Fruit fly (Drosophila melanogaster) whole organism: ENCODE results near the gene CG15249.

Experiments used
- CG8478 ChIP-seq: fragments of >200 bp; optimal IDR thresholded peaks from 2 replicates; lab custom pipeline; 2018; ENCODE audit warnings: inconsistent platforms
- Dll ChIP-seq: fragments of >200 bp; optimal IDR thresholded peaks from 2 replicates; lab custom pipeline; 2017
- EcR ChIP-seq, 2 experiments: fragments of >200 bp; optimal IDR thresholded peaks; 2 replicates each; lab custom pipeline; 2017; ENCODE audit warnings: missing biosample characterization in 2 of 2, missing genetic modification characterization in 2 of 2, missing genetic modification reagents in 2 of 2
- pan ChIP-seq: fragments of >200 bp; optimal IDR thresholded peaks from 2 replicates; lab custom pipeline; 2017
- psq ChIP-seq: fragments of >200 bp; optimal IDR thresholded peaks from 2 replicates; lab custom pipeline; 2017
- usp ChIP-seq: fragments of >200 bp; optimal IDR thresholded peaks from 2 replicates; lab custom pipeline; 2017; ENCODE audit warnings: missing biosample characterization, missing genetic modification characterization, mixed read lengths

CG15249 gene

dm6 chrX:9881746-9882145, 17.6 kb downstream of the CG15249 start, which contains the start of gene CG9689:
Gene CG9689 (plus strand): TSS chrX:9881953.
- TF ChIP-seq Dll (lab: Kevin White, UChicago) (no peak), psq (lab: Kevin White, UChicago) (no peak), usp (GFP tag; lab: Kevin White, UChicago) (no peak), EcR (GFP tag; optimal IDR thresholded peaks at IDR 0.05; lab: Kevin White, UChicago) (no peak), pan (no peak), CG8478 (lab: Kevin White, UChicago) (no peak)

dm6 chrX:9879570-9879969, 19.8 kb downstream of the CG15249 start, which contains the start of gene CG9686:
Gene CG9686 (plus strand): TSS chrX:9879870.
- TF ChIP-seq CG8478 (lab: Kevin White, UChicago), result no peak
- TF ChIP-seq usp (GFP tag; lab: Kevin White, UChicago), result no peak
- no peak for TF ChIP-seq EcR (GFP tag; optimal IDR thresholded peaks at IDR 0.05; lab: Kevin White, UChicago)
- TF ChIP-seq pan, result no peak
- TF ChIP-seq psq (lab: Kevin White, UChicago), result no peak

- no peak for TF ChIP-seq psq (lab: Kevin White, UChicago)
- TF ChIP-seq usp (GFP tag; lab: Kevin White, UChicago), result no peak
- TF ChIP-seq EcR (GFP tag; optimal IDR thresholded peaks at IDR 0.05; lab: Kevin White, UChicago), result no peak
- no peak for TF ChIP-seq pan
- no peak for TF ChIP-seq Dll (lab: Kevin White, UChicago)
- no peak for TF ChIP-seq CG8478 (lab: Kevin White, UChicago)
These were observed 21.3 kb downstream of the CG15249 start, which contains the start of gene CG1468 for dm6 chrX:9878125-9878524. Gene CG1468 (plus strand): TSS chrX:9878422.

dm6 chrX:9877240-9877639, 22.1 kb downstream of the CG15249 start:
- TF ChIP-seq Dll (lab: Kevin White, UChicago) (no peak), CG8478 (lab: Kevin White, UChicago) (no peak), pan (no peak)

- TF ChIP-seq usp (GFP tag; lab: Kevin White, UChicago), result no peak
- no peak for TF ChIP-seq Dll (lab: Kevin White, UChicago)
- TF ChIP-seq psq (lab: Kevin White, UChicago), result no peak
- no peak for TF ChIP-seq EcR (GFP tag; optimal IDR thresholded peaks at IDR 0.05; lab: Kevin White, UChicago)
- no peak for TF ChIP-seq CG8478 (lab: Kevin White, UChicago)
- no peak for TF ChIP-seq pan
These were observed 23.2 kb downstream of the CG15249 start, which contains the start of gene CG15247 for dm6 chrX:9875948-9876853. Gene CG15247 (minus strand): TSS chrX:9876672.

dm6 chrX:9873917-9874316, 25.5 kb downstream of the CG15249 start, which contains the start of gene CG32695:
Gene CG32695 (minus strand): TSS chrX:9874057.
- no peak for TF ChIP-seq psq (lab: Kevin White, UChicago)
- no peak for TF ChIP-seq EcR (GFP tag; optimal IDR thresholded peaks at IDR 0.05; lab: Kevin White, UChicago)
- TF ChIP-seq pan, result no peak
- TF ChIP-seq Dll (lab: Kevin White, UChicago), result no peak
- TF ChIP-seq usp (GFP tag; lab: Kevin White, UChicago), result no peak
- no peak for TF ChIP-seq CG8478 (lab: Kevin White, UChicago)

- TF ChIP-seq usp (GFP tag; lab: Kevin White, UChicago) (no peak), Dll (lab: Kevin White, UChicago) (no peak), EcR (GFP tag; optimal IDR thresholded peaks at IDR 0.05; lab: Kevin White, UChicago) (no peak), pan (no peak)
These were observed 27.8 kb downstream of the CG15249 start, which contains the start of gene CG45061 for dm6 chrX:9871632-9872031. Gene CG45061 (minus strand): TSS chrX:9871702.

dm6 chrX:9868510-9869248, 30.7 kb downstream of the CG15249 start, which contains the start of gene CG45060:
Gene CG45060 (minus strand): TSS chrX:9868568.
- no peak for TF ChIP-seq pan
- TF ChIP-seq usp (GFP tag; lab: Kevin White, UChicago), result no peak

dm6 chrX:9864882-9865281, 34.5 kb downstream of the CG15249 start, which contains the start of gene Ser7:
Gene Ser7 (plus strand): TSS chrX:9865233.
- TF ChIP-seq Dll (lab: Kevin White, UChicago), result no peak
- no peak for TF ChIP-seq pan
- no peak for TF ChIP-seq EcR (GFP tag; optimal IDR thresholded peaks at IDR 0.05; lab: Kevin White, UChicago)
- no peak for TF ChIP-seq usp (GFP tag; lab: Kevin White, UChicago)
- TF ChIP-seq CG8478 (lab: Kevin White, UChicago), result no peak
- no peak for TF ChIP-seq psq (lab: Kevin White, UChicago)

dm6 chrX:9847529-9847928, 51.9 kb downstream of the CG15249 start:
- no peak for TF ChIP-seq usp (GFP tag; lab: Kevin White, UChicago)
- TF ChIP-seq CG8478 (lab: Kevin White, UChicago), result no peak
- TF ChIP-seq pan, result no peak
- no peak for TF ChIP-seq EcR (GFP tag; optimal IDR thresholded peaks at IDR 0.05; lab: Kevin White, UChicago)
- no peak for TF ChIP-seq Dll (lab: Kevin White, UChicago)
- TF ChIP-seq psq (lab: Kevin White, UChicago), result no peak
